Worm (Caenorhabditis elegans) whole organism, L1 larva: Measurements from ENCODE around the gene cyp-25A1.

Source experiments
- ceh-82 ChIP-seq, 3 experiments: fragments of 150-350 bp in 1 of 3; sonication (generic microtip) in 2 of 3; optimal IDR thresholded peaks; 2 replicates each; lab custom pipeline; 2014 to 2017; ENCODE audit warnings: missing biosample characterization in 3 of 3, missing genetic modification characterization in 3 of 3
- ceh-88 ChIP-seq: fragments of 200-800 bp; sonication (Bioruptor generic); IDR thresholded peaks from 2 replicates; pipeline ENCODE4 v1.3.6; 2022; ENCODE audit warnings: missing genetic modification characterization, missing compliant biosample characterization
- mep-1 ChIP-seq: fragments of 150-350 bp; optimal IDR thresholded peaks from 2 replicates; lab custom pipeline; 2014; ENCODE audit warnings: missing biosample characterization, missing genetic modification characterization
- nhr-76 ChIP-seq: sonication (generic microtip); optimal IDR thresholded peaks from 2 replicates; lab custom pipeline; 2017; ENCODE audit warnings: missing biosample characterization, missing genetic modification characterization
- snpc-4 ChIP-seq: fragments of 150-350 bp; optimal IDR thresholded peaks from 2 replicates; lab custom pipeline; 2014; ENCODE audit warnings: missing biosample characterization, missing genetic modification characterization
- ztf-11 ChIP-seq, 2 experiments: sonication (generic microtip); optimal IDR thresholded peaks; 2 replicates each; lab custom pipeline; 2016 to 2017; ENCODE audit warnings: missing genetic modification characterization in 2 of 2, missing biosample characterization in 1 of 2, missing compliant biosample characterization in 1 of 2

DNA sequence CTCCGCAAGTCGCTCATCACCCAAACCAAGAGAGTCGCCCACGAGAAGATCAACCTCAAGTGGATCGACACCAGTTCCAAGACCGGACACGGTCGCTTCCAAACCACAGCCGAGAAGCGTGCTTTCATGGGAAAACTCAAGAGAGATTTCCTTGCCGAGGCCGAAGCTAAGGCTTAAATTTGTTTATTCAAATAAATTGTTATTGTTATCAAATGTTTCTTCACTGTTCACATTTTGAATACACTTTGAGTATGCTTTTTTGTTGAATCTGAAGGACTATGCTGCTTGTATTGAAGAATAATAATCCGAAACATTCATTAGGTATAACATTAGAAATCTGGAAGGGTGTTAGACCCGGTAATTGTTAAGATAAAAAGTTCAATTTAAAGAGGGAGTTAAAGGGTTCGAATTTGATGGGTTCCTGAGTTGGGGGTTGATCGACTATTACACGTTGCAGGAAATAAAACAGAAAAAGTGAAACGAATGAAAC lies 36.9 kb downstream of the cyp-25A1 start:
- TF ChIP-seq ztf-11 (tag; optimal IDR thresholded peaks at IDR 0.05; lab: Kevin White, UChicago) (no peak), nhr-76 (no peak), snpc-4 (tag; lab: Kevin White, UChicago) (no peak), mep-1 (tag; lab: Kevin White, UChicago) (no peak), ceh-82 (tag; optimal IDR thresholded peaks at IDR 0.05; lab: Kevin White, UChicago) (no peak), ceh-88 (no peak)
